Worm (Caenorhabditis elegans): ENCODE results near the gene cct-4.

ce11 chrII:8328820-8329339 is 45.4 kb downstream of the cct-4 start, which contains the start of gene hel-1:
- TF ChIP-seq nhr-28 (tag; optimal IDR thresholded peaks at IDR 0.05) = no peak
- TF ChIP-seq elt-3 (tag; optimal IDR thresholded peaks at IDR 0.05) = no peak
- TF ChIP-seq ama-1 (optimal IDR thresholded peaks at IDR 0.05) = peak; percentile 43
- peak; percentile 42 for TF ChIP-seq elt-2 (tag; optimal IDR thresholded peaks at IDR 0.05)
- no peak for TF ChIP-seq nhr-12 (tag; optimal IDR thresholded peaks at IDR 0.05)

Data from whole organism, L3 larva.